Worm (Caenorhabditis elegans) whole organism, early embryonic: ENCODE measurements around the gene Y47D7A.2.

Source experiments
- ama-1 ChIP-seq: fragments of 150-350 bp; optimal IDR thresholded peaks from 2 replicates; lab custom pipeline; 2014
- ceh-13 ChIP-seq: fragments of 200-800 bp; sonication (Bioruptor generic); optimal IDR thresholded peaks from 2 replicates; lab custom pipeline; 2018; ENCODE audit warnings: mild to moderate bottlenecking, missing genetic modification characterization, missing compliant biosample characterization
- ceh-36 ChIP-seq: sonication (generic microtip); optimal IDR thresholded peaks from 2 replicates; lab custom pipeline; 2016; ENCODE audit warnings: missing genetic modification characterization, inconsistent platforms, missing compliant biosample characterization
- flt-1 ChIP-seq: fragments of 200-800 bp; sonication (Bioruptor generic); IDR thresholded peaks from 2 replicates; pipeline ENCODE4 v1.3.6; 2022; ENCODE audit warnings: missing genetic modification characterization, missing compliant biosample characterization
- hmbx-1 ChIP-seq: sonication (generic microtip); optimal IDR thresholded peaks from 2 replicates; lab custom pipeline; 2016; ENCODE audit warnings: mild to moderate bottlenecking, missing genetic modification characterization, missing compliant biosample characterization
- hmg-4 ChIP-seq: fragments of 200-800 bp; sonication (Bioruptor generic); optimal IDR thresholded peaks from 2 replicates; lab custom pipeline; 2018; ENCODE audit warnings: mild to moderate bottlenecking, missing genetic modification characterization, missing compliant biosample characterization
- hnd-1 ChIP-seq: sonication (generic microtip); optimal IDR thresholded peaks from 2 replicates; lab custom pipeline; 2016; ENCODE audit warnings: missing genetic modification characterization, missing compliant biosample characterization
- pes-1 ChIP-seq: fragments of 200-800 bp; sonication (Bioruptor generic); IDR thresholded peaks from 2 replicates; pipeline ENCODE4 v1.3.6; 2022; ENCODE audit warnings: missing genetic modification reagents, missing genetic modification characterization, missing compliant biosample characterization
- tbx-11 ChIP-seq: fragments of 200-800 bp; sonication (Bioruptor generic); IDR thresholded peaks from 2 replicates; pipeline ENCODE4 v1.3.6; 2022; ENCODE audit warnings: missing genetic modification characterization, missing compliant biosample characterization
- tbx-37 ChIP-seq: fragments of 200-800 bp; sonication (Bioruptor generic); conservative IDR thresholded peaks from 2 replicates; pipeline ENCODE4 v1.3.6; 2022; ENCODE audit warnings: missing genetic modification reagents, missing genetic modification characterization, missing compliant biosample characterization

- no peak for TF ChIP-seq hnd-1 (tag; lab: Kevin White, UChicago)
- TF ChIP-seq hmbx-1 (tag; lab: Kevin White, UChicago) = no peak
- no peak for TF ChIP-seq ama-1 (lab: Kevin White, UChicago)
- TF ChIP-seq ceh-13 = no peak
- no peak for TF ChIP-seq hmg-4 (GFP tag; lab: Kevin White, UChicago)
- no peak for TF ChIP-seq flt-1
- TF ChIP-seq tbx-11 = no peak
- TF ChIP-seq ceh-36 (tag; lab: Kevin White, UChicago) = no peak
- no peak for TF ChIP-seq pes-1 (GFP tag; lab: Robert Waterston, UW)
- TF ChIP-seq tbx-37 (GFP tag; lab: Robert Waterston, UW) = no peak
These were observed 27.6 kb downstream of the Y47D7A.2 start for ce11 chrV:4447637-4448036.
